Fruit fly (Drosophila melanogaster) whole organism, prepupa: Measurements from ENCODE around the gene Dip-B.

Source experiments
- Blimp-1 ChIP-seq: fragments of 200-800 bp; sonication (Bioruptor generic); optimal IDR thresholded peaks from 3 replicates; lab custom pipeline; 2017; ENCODE audit warnings: missing biosample characterization, missing genetic modification characterization, mild to moderate bottlenecking, moderate library complexity, missing genetic modification reagents
- CG10631 ChIP-seq: fragments of 200-800 bp; sonication (Bioruptor generic); optimal IDR thresholded peaks from 2 replicates; lab custom pipeline; 2016; ENCODE audit warnings: missing biosample characterization, missing genetic modification characterization
- CG1621 ChIP-seq: fragments of 200-800 bp; sonication (Bioruptor generic); optimal IDR thresholded peaks from 3 replicates; lab custom pipeline; 2018; ENCODE audit warnings: missing biosample characterization, mild to moderate bottlenecking, missing genetic modification characterization
- CG16779 ChIP-seq: fragments of 200-800 bp; sonication (Bioruptor generic); optimal IDR thresholded peaks from 3 replicates; lab custom pipeline; 2017; ENCODE audit warnings: missing biosample characterization, mild to moderate bottlenecking, missing genetic modification characterization
- CG6792 ChIP-seq: fragments of 200-800 bp; sonication (Bioruptor generic); optimal IDR thresholded peaks from 3 replicates; lab custom pipeline; 2016; ENCODE audit warnings: missing biosample characterization, missing genetic modification characterization
- CG7368 ChIP-seq: fragments of 200-800 bp; sonication (Bioruptor generic); optimal IDR thresholded peaks from 3 replicates; lab custom pipeline; 2016; ENCODE audit warnings: missing biosample characterization, missing genetic modification characterization
- CG8119 ChIP-seq: fragments of 200-800 bp; sonication (Bioruptor generic); IDR thresholded peaks from 3 replicates; pipeline ENCODE4 v1.3.6; 2022; ENCODE audit warnings: missing biosample characterization, missing genetic modification characterization
- Ets21C ChIP-seq: fragments of 200-800 bp; sonication (Bioruptor generic); optimal IDR thresholded peaks from 3 replicates; lab custom pipeline; 2016; ENCODE audit warnings: missing biosample characterization, missing genetic modification characterization
- Gug ChIP-seq: fragments of 200-800 bp; sonication (Bioruptor generic); IDR thresholded peaks from 2 replicates; pipeline ENCODE4 v1.3.6; 2022; ENCODE audit warnings: missing biosample characterization, missing genetic modification characterization
- OdsH ChIP-seq: fragments of 200-800 bp; sonication (Bioruptor generic); optimal IDR thresholded peaks from 3 replicates; lab custom pipeline; 2016; ENCODE audit warnings: missing biosample characterization, missing genetic modification characterization
- cyc ChIP-seq: fragments of 200-800 bp; sonication (Bioruptor generic); optimal IDR thresholded peaks from 3 replicates; lab custom pipeline; 2016; ENCODE audit warnings: missing biosample characterization, missing genetic modification characterization
- dac ChIP-seq: fragments of 200-800 bp; sonication (Bioruptor generic); optimal IDR thresholded peaks from 2 replicates; lab custom pipeline; 2017; ENCODE audit warnings: missing biosample characterization, mild to moderate bottlenecking, missing genetic modification characterization
- dsx ChIP-seq: fragments of 200-800 bp; optimal IDR thresholded peaks from 3 replicates; lab custom pipeline; 2019; ENCODE audit warnings: missing biosample characterization, mild to moderate bottlenecking, missing genetic modification characterization, moderate library complexity; ENCODE audit not compliant: poor library complexity, severe bottlenecking

DNA sequence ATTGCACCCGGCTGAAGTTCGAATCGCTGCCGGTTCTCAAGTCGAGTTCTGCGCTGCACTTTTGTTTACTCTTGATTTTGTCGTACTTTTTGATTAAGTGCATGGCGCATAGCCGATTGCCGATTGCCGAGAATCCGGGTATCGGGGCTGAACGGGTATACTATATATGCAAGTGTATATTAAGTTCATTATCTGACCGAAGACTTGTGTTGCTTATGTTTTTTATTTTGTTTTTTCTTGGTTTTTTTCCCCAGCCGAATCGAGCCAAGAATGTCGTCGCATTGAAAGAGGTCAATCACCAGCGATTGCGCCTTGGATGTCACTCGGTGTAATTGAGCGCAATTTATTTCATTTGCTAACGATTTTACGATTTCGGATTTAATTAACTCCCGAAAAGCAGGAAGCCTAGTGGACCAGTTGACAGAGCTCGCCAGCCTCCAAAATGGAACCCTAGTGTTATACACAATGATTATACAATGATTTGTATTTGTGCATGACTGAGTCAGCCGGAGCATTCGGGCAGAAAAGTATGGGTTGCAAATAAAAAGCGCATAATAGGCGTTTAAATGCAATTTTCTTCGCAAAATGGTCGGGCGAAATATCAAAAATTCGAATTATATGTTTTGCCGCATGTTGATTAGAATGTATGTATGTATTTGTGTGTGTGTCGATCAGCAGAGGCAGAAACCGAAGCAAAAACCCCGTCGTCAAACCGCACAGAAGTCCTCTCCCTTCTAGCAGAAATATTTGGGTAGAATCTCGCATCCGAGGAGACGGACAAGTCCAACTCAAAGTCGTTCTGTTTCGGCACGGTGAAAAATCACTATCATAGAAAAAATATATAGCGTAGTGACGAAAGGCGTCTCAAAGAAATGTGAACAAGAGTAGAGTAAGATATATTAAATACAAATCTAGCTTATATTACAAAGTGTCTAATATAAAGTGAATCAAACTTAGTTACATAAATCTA, 46.1 kb downstream of the Dip-B start, which contains the start of gene Mst87F:
- TF ChIP-seq CG6792 (GFP tag; lab: Kevin White, UChicago) (no peak), OdsH (GFP tag; lab: Kevin White, UChicago) (no peak), Gug (GFP tag; lab: Robert Waterston, UW) (no peak), CG10631 (GFP tag; lab: Kevin White, UChicago) (no peak), CG7368 (no peak), cyc (GFP tag; lab: Kevin White, UChicago) (no peak), CG16779 (no peak), CG1621 (tag; lab: Kevin White, UChicago) (no peak), dac (no peak), dsx (no peak), CG8119 (GFP tag; lab: Robert Waterston, UW) (no peak), Blimp-1 (GFP tag; lab: Kevin White, UChicago) (no peak), Ets21C (GFP tag; lab: Kevin White, UChicago) (no peak)
